Fruit fly (Drosophila melanogaster) whole organism, adult: ENCODE data around the gene yip7.
A peak's percentile ranks its signal among the peaks of the same experiment; 100 is the strongest.

Experiments used
- CG11617 ChIP-seq: fragments of 200-800 bp; sonication (Bioruptor generic); optimal IDR thresholded peaks from 2 replicates; lab custom pipeline; 2017; ENCODE audit warnings: mild to moderate bottlenecking, missing biosample characterization, missing genetic modification reagents, missing genetic modification characterization
- CG12768 ChIP-seq: fragments of 200-800 bp; sonication (Bioruptor generic); optimal IDR thresholded peaks from 2 replicates; lab custom pipeline; 2017; ENCODE audit warnings: missing biosample characterization, missing genetic modification characterization, mild to moderate bottlenecking, moderate library complexity, missing genetic modification reagents
- CG14711 ChIP-seq: fragments of 200-800 bp; sonication (Bioruptor generic); optimal IDR thresholded peaks from 2 replicates; lab custom pipeline; 2018; ENCODE audit warnings: missing biosample characterization, mild to moderate bottlenecking, missing genetic modification characterization, moderate library complexity
- CG1620 ChIP-seq: fragments of 200-800 bp; sonication (Bioruptor generic); optimal IDR thresholded peaks from 2 replicates; lab custom pipeline; 2016; ENCODE audit warnings: missing biosample characterization, missing genetic modification characterization
- CG33017 ChIP-seq: fragments of 200-800 bp; sonication (Bioruptor generic); optimal IDR thresholded peaks from 2 replicates; lab custom pipeline; 2018; ENCODE audit warnings: missing biosample characterization, mild to moderate bottlenecking, missing genetic modification characterization, moderate library complexity
- CG5204 ChIP-seq: fragments of 200-800 bp; sonication (Bioruptor generic); optimal IDR thresholded peaks from 2 replicates; lab custom pipeline; 2016; ENCODE audit warnings: missing biosample characterization, missing genetic modification characterization
- CG7101 ChIP-seq: fragments of 200-800 bp; sonication (Bioruptor generic); optimal IDR thresholded peaks from 2 replicates; lab custom pipeline; 2018; ENCODE audit warnings: missing biosample characterization, mild to moderate bottlenecking, missing genetic modification characterization, moderate library complexity
- Crg-1 ChIP-seq: fragments of 200-800 bp; sonication (Bioruptor generic); optimal IDR thresholded peaks from 2 replicates; lab custom pipeline; 2016; ENCODE audit warnings: missing biosample characterization, missing genetic modification characterization
- Hr96 ChIP-seq: fragments of 200-800 bp; sonication (Bioruptor generic); optimal IDR thresholded peaks from 2 replicates; lab custom pipeline; 2016; ENCODE audit warnings: missing biosample characterization, missing genetic modification characterization
- Mnt ChIP-seq: fragments of 200-800 bp; sonication (Bioruptor generic); optimal IDR thresholded peaks from 2 replicates; lab custom pipeline; 2016; ENCODE audit warnings: missing biosample characterization, mild to moderate bottlenecking, missing genetic modification characterization
- bab1 ChIP-seq: fragments of 200-800 bp; sonication (Bioruptor generic); optimal IDR thresholded peaks from 3 replicates; lab custom pipeline; 2019; ENCODE audit warnings: missing biosample characterization, mild to moderate bottlenecking, missing genetic modification characterization, moderate library complexity
- cic ChIP-seq: fragments of 200-800 bp; sonication (Bioruptor generic); optimal IDR thresholded peaks from 2 replicates; lab custom pipeline; 2017; ENCODE audit warnings: missing biosample characterization, mild to moderate bottlenecking, missing genetic modification characterization, moderate library complexity
- cnc ChIP-seq, 2 experiments: fragments of >200 bp; optimal IDR thresholded peaks; 2 replicates each; lab custom pipeline; 2017
- kay ChIP-seq: fragments of 200-800 bp; sonication (Bioruptor generic); peaks from one replicate; lab custom pipeline; 2016; ENCODE audit warnings: missing biosample characterization, missing genetic modification characterization, borderline replicate concordance
- ovo ChIP-seq: fragments of 200-800 bp; sonication (Bioruptor generic); optimal IDR thresholded peaks from 2 replicates; lab custom pipeline; 2016; ENCODE audit warnings: missing biosample characterization, missing genetic modification characterization
- pad ChIP-seq: fragments of 200-800 bp; sonication (Bioruptor generic); optimal IDR thresholded peaks from 3 replicates; lab custom pipeline; 2017; ENCODE audit warnings: missing biosample characterization, missing genetic modification characterization, mild to moderate bottlenecking, moderate library complexity, missing genetic modification reagents
- tj ChIP-seq: fragments of 200-800 bp; sonication (Bioruptor generic); optimal IDR thresholded peaks from 3 replicates; lab custom pipeline; 2017; ENCODE audit warnings: missing biosample characterization, mild to moderate bottlenecking, missing genetic modification characterization, moderate library complexity
- toe ChIP-seq: fragments of 200-800 bp; sonication (Bioruptor generic); optimal IDR thresholded peaks from 2 replicates; lab custom pipeline; 2016; ENCODE audit warnings: missing biosample characterization, missing genetic modification characterization

The yip7 gene

dm6 chr3L:6076429-6076828 is 41.4 kb downstream of the yip7 start, which contains the start of gene ssp6:
Gene ssp6, plus strand, starts transcription at chr3L:6076722.
- TF ChIP-seq CG12768 (GFP tag; lab: Kevin White, UChicago) (no peak), pad (GFP tag; lab: Kevin White, UChicago) (no peak), bab1 (GFP tag; lab: Kevin White, UChicago) (no peak), CG14711 (tag; lab: Kevin White, UChicago) (no peak), Crg-1 (GFP tag; lab: Kevin White, UChicago) (no peak), kay (GFP tag; lab: Kevin White, UChicago) (no peak), toe (GFP tag; lab: Kevin White, UChicago) (no peak), Hr96 (GFP tag; lab: Kevin White, UChicago) (no peak), Mnt (no peak), CG11617 (GFP tag; lab: Kevin White, UChicago) (no peak), ovo (GFP tag; lab: Kevin White, UChicago) (no peak), CG1620 (GFP tag; lab: Kevin White, UChicago) (no peak), cnc (optimal IDR thresholded peaks at IDR 0.05; lab: Kevin White, UChicago) (no peak), CG33017 (tag; lab: Kevin White, UChicago) (no peak)

dm6 chr3L:6082561-6082960 is 47.5 kb downstream of the yip7 start, which contains the start of gene CG13293:
Gene CG13293, plus strand, starts transcription at chr3L:6082883.
- TF ChIP-seq CG7101 (tag; lab: Kevin White, UChicago) (no peak), CG14711 (tag; lab: Kevin White, UChicago) (no peak), CG1620 (GFP tag; lab: Kevin White, UChicago) (no peak), cic (no peak), Mnt (no peak), CG33017 (tag; lab: Kevin White, UChicago) (no peak), cnc (optimal IDR thresholded peaks at IDR 0.05; lab: Kevin White, UChicago) (no peak), toe (GFP tag; lab: Kevin White, UChicago) (no peak), CG5204 (GFP tag; lab: Kevin White, UChicago) (no peak), pad (GFP tag; lab: Kevin White, UChicago) (no peak), Hr96 (GFP tag; lab: Kevin White, UChicago) (no peak), kay (GFP tag; lab: Kevin White, UChicago) (no peak), bab1 (GFP tag; lab: Kevin White, UChicago) (no peak), ovo (GFP tag; lab: Kevin White, UChicago) (no peak)

dm6 chr3L:6084446-6084845 is 49.4 kb downstream of the yip7 start:
- TF ChIP-seq CG33017 (tag; lab: Kevin White, UChicago) (no peak), cnc (optimal IDR thresholded peaks at IDR 0.05; lab: Kevin White, UChicago) (no peak), CG5204 (GFP tag; lab: Kevin White, UChicago) (peak; percentile 19)

dm6 chr3L:6085157-6085556 is 50.1 kb downstream of the yip7 start:
- TF ChIP-seq cnc (optimal IDR thresholded peaks at IDR 0.05; lab: Kevin White, UChicago), result no peak
- TF ChIP-seq tj, result no peak
- TF ChIP-seq Crg-1 (GFP tag; lab: Kevin White, UChicago), result no peak
- no peak for TF ChIP-seq CG5204 (GFP tag; lab: Kevin White, UChicago)
- no peak for TF ChIP-seq toe (GFP tag; lab: Kevin White, UChicago)
- TF ChIP-seq pad (GFP tag; lab: Kevin White, UChicago), result no peak
- no peak for TF ChIP-seq CG12768 (GFP tag; lab: Kevin White, UChicago)
- no peak for TF ChIP-seq CG1620 (GFP tag; lab: Kevin White, UChicago)
